Worm (Caenorhabditis elegans) whole organism, L2 larva: Measurements from ENCODE around the gene gba-4.

Source experiments
- C34F6.9 ChIP-seq: fragments of 150-350 bp; optimal IDR thresholded peaks from 2 replicates; lab custom pipeline; 2014; ENCODE audit warnings: missing biosample characterization, missing genetic modification characterization
- F13H6.1 ChIP-seq: sonication (generic microtip); optimal IDR thresholded peaks from 2 replicates; lab custom pipeline; 2016; ENCODE audit warnings: missing genetic modification characterization, missing compliant biosample characterization
- R02D3.7 ChIP-seq: fragments of 150-350 bp; optimal IDR thresholded peaks from 2 replicates; lab custom pipeline; 2014; ENCODE audit warnings: missing biosample characterization, missing genetic modification characterization
- ZK546.5 ChIP-seq: sonication (generic microtip); optimal IDR thresholded peaks from 2 replicates; lab custom pipeline; 2017; ENCODE audit warnings: missing biosample characterization, missing genetic modification characterization
- alr-1 ChIP-seq: fragments of 150-350 bp; optimal IDR thresholded peaks from 2 replicates; lab custom pipeline; 2014; ENCODE audit warnings: missing biosample characterization, missing genetic modification characterization
- aly-2 ChIP-seq: fragments of 150-350 bp; optimal IDR thresholded peaks from 2 replicates; lab custom pipeline; 2014; ENCODE audit warnings: missing biosample characterization, missing genetic modification characterization
- ama-1 ChIP-seq: fragments of 150-350 bp; optimal IDR thresholded peaks from 2 replicates; lab custom pipeline; 2018; ENCODE audit warnings: inconsistent platforms
- blmp-1 ChIP-seq: sonication (generic microtip); optimal IDR thresholded peaks from 2 replicates; lab custom pipeline; 2017; ENCODE audit warnings: missing genetic modification characterization, mild to moderate bottlenecking, missing compliant biosample characterization, antibody characterized with exemption, moderate library complexity; ENCODE audit not compliant: insufficient read depth
- crh-2 ChIP-seq: sonication (generic microtip); optimal IDR thresholded peaks from 2 replicates; lab custom pipeline; 2017; ENCODE audit warnings: missing biosample characterization, missing genetic modification characterization
- dmd-4 ChIP-seq: sonication (generic microtip); optimal IDR thresholded peaks from 2 replicates; lab custom pipeline; 2017; ENCODE audit warnings: missing biosample characterization, missing genetic modification characterization
- elt-1 ChIP-seq: fragments of 150-350 bp; optimal IDR thresholded peaks from 2 replicates; lab custom pipeline; 2014; ENCODE audit warnings: missing biosample characterization, missing genetic modification characterization
- elt-3 ChIP-seq: sonication (generic microtip); optimal IDR thresholded peaks from 2 replicates; lab custom pipeline; 2017; ENCODE audit warnings: missing biosample characterization, missing genetic modification characterization
- fos-1 ChIP-seq: fragments of 150-350 bp; optimal IDR thresholded peaks from 2 replicates; lab custom pipeline; 2014; ENCODE audit warnings: missing biosample characterization, missing genetic modification characterization
- lin-11 ChIP-seq: fragments of 150-350 bp; sonication (generic microtip); optimal IDR thresholded peaks from 2 replicates; lab custom pipeline; 2014; ENCODE audit warnings: missing biosample characterization, missing genetic modification characterization, inconsistent platforms, mixed read lengths
- lin-13 ChIP-seq: fragments of 150-350 bp; optimal IDR thresholded peaks from 2 replicates; lab custom pipeline; 2014; ENCODE audit warnings: missing biosample characterization, missing genetic modification reagents, missing genetic modification characterization
- lin-39 ChIP-seq: fragments of 150-350 bp; optimal IDR thresholded peaks from 2 replicates; lab custom pipeline; 2014; ENCODE audit warnings: missing biosample characterization, missing genetic modification reagents, missing genetic modification characterization
- lsy-2 ChIP-seq, 2 experiments: fragments of 150-350 bp in 1 of 2; sonication (generic microtip) in 1 of 2; optimal IDR thresholded peaks; 2 replicates each; lab custom pipeline; 2014 to 2017; ENCODE audit warnings: missing biosample characterization in 2 of 2, missing genetic modification characterization in 2 of 2
- mab-5 ChIP-seq: fragments of 150-350 bp; optimal IDR thresholded peaks from 2 replicates; lab custom pipeline; 2014; ENCODE audit warnings: missing biosample characterization, missing genetic modification characterization
- mbf-1 ChIP-seq: sonication (generic microtip); optimal IDR thresholded peaks from 2 replicates; lab custom pipeline; 2017; ENCODE audit warnings: missing biosample characterization, missing genetic modification characterization
- mdl-1 ChIP-seq, 2 experiments: fragments of 150-350 bp in 1 of 2; sonication (generic microtip) in 1 of 2; optimal IDR thresholded peaks; 2 replicates each; lab custom pipeline; 2017; ENCODE audit warnings: missing biosample characterization in 2 of 2, missing genetic modification characterization in 2 of 2
- nhr-11 ChIP-seq: fragments of 150-350 bp; optimal IDR thresholded peaks from 2 replicates; lab custom pipeline; 2014; ENCODE audit warnings: missing biosample characterization, missing genetic modification characterization
- nhr-129 ChIP-seq: fragments of 150-350 bp; optimal IDR thresholded peaks from 2 replicates; lab custom pipeline; 2014; ENCODE audit warnings: missing biosample characterization, missing genetic modification characterization
- nhr-21 ChIP-seq: fragments of 150-350 bp; optimal IDR thresholded peaks from 2 replicates; lab custom pipeline; 2014; ENCODE audit warnings: missing biosample characterization, missing genetic modification characterization
- nhr-23 ChIP-seq: fragments of 150-350 bp; optimal IDR thresholded peaks from 2 replicates; lab custom pipeline; 2014; ENCODE audit warnings: missing biosample characterization, missing genetic modification reagents, missing genetic modification characterization
- nhr-237 ChIP-seq: fragments of 150-350 bp; optimal IDR thresholded peaks from 2 replicates; lab custom pipeline; 2014; ENCODE audit warnings: missing biosample characterization, missing genetic modification characterization
- nhr-25 ChIP-seq: fragments of 150-350 bp; sonication (generic microtip); optimal IDR thresholded peaks from 3 replicates; lab custom pipeline; 2014; ENCODE audit warnings: missing biosample characterization, missing genetic modification characterization
- nhr-6 ChIP-seq: fragments of 150-350 bp; optimal IDR thresholded peaks from 2 replicates; lab custom pipeline; 2014; ENCODE audit warnings: missing biosample characterization, missing genetic modification characterization
- nhr-77 ChIP-seq: fragments of 150-350 bp; optimal IDR thresholded peaks from 2 replicates; lab custom pipeline; 2014; ENCODE audit warnings: missing biosample characterization, missing genetic modification characterization
- peb-1 ChIP-seq: fragments of 150-350 bp; optimal IDR thresholded peaks from 2 replicates; lab custom pipeline; 2014; ENCODE audit warnings: missing biosample characterization, missing genetic modification characterization
- sem-4 ChIP-seq: fragments of 150-350 bp; optimal IDR thresholded peaks from 2 replicates; lab custom pipeline; 2014; ENCODE audit warnings: missing biosample characterization, missing genetic modification reagents, missing genetic modification characterization
- skn-1 ChIP-seq: sonication (generic microtip); optimal IDR thresholded peaks from 2 replicates; lab custom pipeline; 2017; ENCODE audit warnings: missing biosample characterization, missing genetic modification characterization
- sma-3 ChIP-seq: sonication (generic microtip); optimal IDR thresholded peaks from 2 replicates; lab custom pipeline; 2016; ENCODE audit warnings: missing genetic modification reagents, missing genetic modification characterization, missing compliant biosample characterization
- sma-9 ChIP-seq, 2 experiments: fragments of 150-350 bp in 1 of 2; sonication (generic microtip) in 1 of 2; optimal IDR thresholded peaks; 2 replicates each; lab custom pipeline; 2014 to 2016; ENCODE audit warnings: missing genetic modification characterization in 2 of 2, mild to moderate bottlenecking in 1 of 2, missing biosample characterization in 1 of 2, missing compliant biosample characterization in 1 of 2, missing genetic modification reagents in 1 of 2, moderate library complexity in 1 of 2
- unc-39 ChIP-seq: fragments of 150-350 bp; optimal IDR thresholded peaks from 2 replicates; lab custom pipeline; 2014; ENCODE audit warnings: missing biosample characterization, missing genetic modification characterization
- unc-55 ChIP-seq: fragments of 150-350 bp; sonication (generic microtip); optimal IDR thresholded peaks from 3 replicates; lab custom pipeline; 2014; ENCODE audit warnings: missing biosample characterization, missing genetic modification reagents, missing genetic modification characterization
- unc-62 ChIP-seq: fragments of 150-350 bp; optimal IDR thresholded peaks from 2 replicates; lab custom pipeline; 2014; ENCODE audit warnings: missing biosample characterization, missing genetic modification reagents, missing genetic modification characterization
- zag-1 ChIP-seq: fragments of 150-350 bp; optimal IDR thresholded peaks from 2 replicates; lab custom pipeline; 2014; ENCODE audit warnings: missing biosample characterization, missing genetic modification characterization
- ztf-1 ChIP-seq: fragments of 200-800 bp; sonication (Bioruptor generic); conservative IDR thresholded peaks from 2 replicates; pipeline ENCODE4 v1.3.6; 2022; ENCODE audit warnings: missing genetic modification characterization, missing compliant biosample characterization
- ztf-11 ChIP-seq: sonication (generic microtip); optimal IDR thresholded peaks from 2 replicates; lab custom pipeline; 2017; ENCODE audit warnings: missing biosample characterization, missing genetic modification characterization
- ztf-4 ChIP-seq: fragments of 150-350 bp; optimal IDR thresholded peaks from 2 replicates; lab custom pipeline; 2014; ENCODE audit warnings: missing biosample characterization, missing genetic modification characterization

Gene gba-4

DNA sequence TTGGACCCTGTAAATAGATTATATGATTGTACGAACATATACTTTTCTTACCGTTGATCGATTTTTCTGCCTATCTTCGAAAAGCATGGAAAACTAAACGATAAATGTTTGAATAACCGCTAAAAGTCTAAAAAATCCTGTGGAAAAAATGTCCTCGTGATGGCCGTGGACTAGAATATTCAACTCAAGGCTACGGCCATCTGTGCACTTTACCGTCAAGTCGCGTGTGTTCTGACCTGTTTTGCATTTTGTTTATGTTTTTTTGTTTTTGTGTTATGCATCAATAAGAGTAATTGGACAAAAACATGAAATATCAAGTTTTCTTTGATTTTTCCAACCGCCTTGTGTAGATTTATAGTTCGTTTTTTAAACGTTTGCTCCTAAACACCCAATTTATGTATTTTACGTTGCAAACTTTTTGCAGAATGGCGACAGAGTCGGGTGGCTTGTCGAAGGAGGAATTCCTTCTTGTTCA is 13.5 kb upstream of the gba-4 start, which contains the start of the genes hda-6 and F41H10.4 (continued):
- no peak for TF ChIP-seq elt-3 (tag; lab: Kevin White, UChicago)
- TF ChIP-seq nhr-237 (tag; lab: Kevin White, UChicago) = no peak
- TF ChIP-seq sem-4 (tag; lab: Kevin White, UChicago) = peak; percentile 37
- no peak for TF ChIP-seq zag-1 (tag; lab: Kevin White, UChicago)

- no peak for TF ChIP-seq lin-39 (tag; lab: Kevin White, UChicago)
- TF ChIP-seq ztf-1 = no peak
- no peak for TF ChIP-seq F13H6.1 (tag; lab: Kevin White, UChicago)
- no peak for TF ChIP-seq unc-62
- TF ChIP-seq elt-1 (tag; lab: Kevin White, UChicago) = no peak
- TF ChIP-seq nhr-129 (tag; lab: Kevin White, UChicago) = no peak
- no peak for TF ChIP-seq lin-11
- TF ChIP-seq mbf-1 = no peak
- TF ChIP-seq R02D3.7 (tag; lab: Kevin White, UChicago) = no peak
- no peak for TF ChIP-seq sma-9 (GFP tag; optimal IDR thresholded peaks at IDR 0.05; lab: Kevin White, UChicago)
- no peak for TF ChIP-seq sma-9 (tag; optimal IDR thresholded peaks at IDR 0.05; lab: Kevin White, UChicago)
- TF ChIP-seq C34F6.9 (tag; lab: Kevin White, UChicago) = no peak
Measured at ce11 chrIV:5360533-5360932, 9.8 kb upstream of the gba-4 start, which contains the start of gene F41H10.5. F41H10.5 (plus strand) TSS chrIV:5360907.

DNA sequence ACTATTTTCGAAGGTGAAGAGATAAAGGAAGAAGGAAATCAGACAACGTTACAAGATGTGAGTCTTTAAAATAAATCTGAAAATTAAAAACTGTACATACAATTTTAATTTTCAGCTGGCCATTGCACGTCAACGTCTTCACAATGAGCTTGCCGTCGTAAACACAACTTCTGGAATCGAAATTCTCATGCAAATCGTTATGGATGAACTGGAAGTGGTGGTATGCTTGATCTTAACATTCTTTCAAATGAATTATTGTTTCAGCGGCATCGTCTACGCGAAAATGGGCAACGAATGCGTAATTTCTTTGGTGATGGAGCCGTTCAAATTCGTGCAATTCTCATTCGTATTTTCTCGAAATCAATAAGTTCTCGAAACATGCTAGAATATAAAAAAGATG is 3.9 kb upstream of the gba-4 start:
- TF ChIP-seq nhr-129 (tag; lab: Kevin White, UChicago) (no peak), ZK546.5 (tag; lab: Kevin White, UChicago) (no peak), sem-4 (tag; lab: Kevin White, UChicago) (no peak), peb-1 (no peak), ama-1 (lab: Kevin White, UChicago) (no peak), ztf-4 (tag; lab: Kevin White, UChicago) (no peak), nhr-21 (tag; lab: Kevin White, UChicago) (no peak), lin-13 (GFP tag; lab: Kevin White, UChicago) (no peak), sma-9 (GFP tag; optimal IDR thresholded peaks at IDR 0.05; lab: Kevin White, UChicago) (no peak), sma-9 (tag; optimal IDR thresholded peaks at IDR 0.05; lab: Kevin White, UChicago) (no peak), mdl-1 (tag; optimal IDR thresholded peaks at IDR 0.05; lab: Kevin White, UChicago) (no peak), nhr-77 (tag; lab: Kevin White, UChicago) (no peak), nhr-237 (tag; lab: Kevin White, UChicago) (no peak), lin-11 (no peak), elt-1 (tag; lab: Kevin White, UChicago) (no peak), unc-62 (no peak), mab-5 (tag; lab: Kevin White, UChicago) (no peak), skn-1 (tag; lab: Kevin White, UChicago) (no peak), dmd-4 (no peak)

- no peak for TF ChIP-seq elt-3 (tag; lab: Kevin White, UChicago)
- peak; percentile 16 for TF ChIP-seq unc-55 (GFP tag; lab: Kevin White, UChicago)
- TF ChIP-seq zag-1 (tag; lab: Kevin White, UChicago) = no peak
- TF ChIP-seq lsy-2 (tag; optimal IDR thresholded peaks at IDR 0.05; lab: Kevin White, UChicago) = peak in 1 of 2 experiments; percentile 87
Measured at ce11 chrIV:5354124-5354523, 3.4 kb upstream of the gba-4 start, which contains the start of gene Y4C6B.1. Y4C6B.1 (plus strand) TSS chrIV:5354488.

DNA sequence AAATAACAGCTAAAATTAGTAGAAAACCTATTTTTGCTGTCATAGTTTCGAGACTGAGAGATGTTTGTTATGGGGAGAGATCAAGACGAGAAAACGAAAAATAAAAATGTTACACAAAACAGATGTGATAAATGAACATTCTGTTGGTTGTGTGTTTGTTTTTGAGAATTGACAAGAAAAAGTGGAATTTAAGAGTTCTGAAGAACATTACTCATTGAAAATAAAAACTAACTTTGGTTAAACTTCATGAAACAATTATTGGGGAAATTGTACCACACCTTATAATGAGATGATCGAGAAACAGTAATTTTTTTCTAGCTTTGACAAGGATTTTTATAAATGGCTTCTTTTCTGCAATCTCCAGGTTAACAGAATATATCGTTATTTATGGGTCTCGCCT is 2.7 kb upstream of the gba-4 start, which contains the start of gene Y4C6B.7:
TSS of gene Y4C6B.7 (minus strand) at position 101 of the 400 bp plus-strand sequence.
- TF ChIP-seq unc-62 (no peak), sem-4 (tag; lab: Kevin White, UChicago) (no peak), aly-2 (tag; lab: Kevin White, UChicago) (no peak), nhr-129 (tag; lab: Kevin White, UChicago) (no peak)

ce11 chrIV:5344168-5344567 is 6.5 kb downstream of the gba-4 start:
- TF ChIP-seq nhr-21 (tag; lab: Kevin White, UChicago) (no peak), ztf-4 (tag; lab: Kevin White, UChicago) (no peak), alr-1 (tag; lab: Kevin White, UChicago) (no peak), mab-5 (tag; lab: Kevin White, UChicago) (no peak), nhr-6 (tag; lab: Kevin White, UChicago) (no peak), unc-39 (tag; lab: Kevin White, UChicago) (no peak), fos-1 (tag; lab: Kevin White, UChicago) (peak; percentile 13), ztf-11 (tag; lab: Kevin White, UChicago) (no peak), F13H6.1 (tag; lab: Kevin White, UChicago) (no peak), lin-13 (GFP tag; lab: Kevin White, UChicago) (peak; percentile 24), ama-1 (lab: Kevin White, UChicago) (no peak), lin-11 (no peak), nhr-25 (tag; lab: Kevin White, UChicago) (no peak), skn-1 (tag; lab: Kevin White, UChicago) (no peak), lsy-2 (tag; optimal IDR thresholded peaks at IDR 0.05; lab: Kevin White, UChicago) (no peak), nhr-11 (tag; lab: Kevin White, UChicago) (no peak), C34F6.9 (tag; lab: Kevin White, UChicago) (no peak), sem-4 (tag; lab: Kevin White, UChicago) (no peak), mbf-1 (no peak), crh-2 (tag; lab: Kevin White, UChicago) (peak; percentile 48), sma-3 (peak; percentile 60), R02D3.7 (tag; lab: Kevin White, UChicago) (no peak), blmp-1 (tag; lab: Kevin White, UChicago) (no peak), nhr-23 (tag; lab: Kevin White, UChicago) (no peak)
